Worm (Caenorhabditis elegans) whole organism, dauer: ENCODE data around the gene cyn-6.

Source experiments
- unc-62 ChIP-seq: sonication (generic microtip); optimal IDR thresholded peaks from 2 replicates; lab custom pipeline; 2017; ENCODE audit warnings: missing biosample characterization, missing genetic modification reagents, missing genetic modification characterization

cyn-6 gene

ce11 chrIII:772675-773074 lies 539 bp upstream of the cyn-6 start:
- no peak for TF ChIP-seq unc-62 (GFP tag; lab: Kevin White, UChicago)

- no peak for TF ChIP-seq unc-62 (GFP tag; lab: Kevin White, UChicago)
These were observed 2.2 kb downstream of the cyn-6 start for ce11 chrIII:775443-775842.

ce11 chrIII:778771-779170 lies 5.6 kb downstream of the cyn-6 start, which contains the start of gene alh-11:
alh-11 (minus strand) TSS chrIII:778871.
- no peak for TF ChIP-seq unc-62 (GFP tag; lab: Kevin White, UChicago)

ce11 chrIII:782503-782902 lies 9.3 kb downstream of the cyn-6 start:
- no peak for TF ChIP-seq unc-62 (GFP tag; lab: Kevin White, UChicago)

DNA sequence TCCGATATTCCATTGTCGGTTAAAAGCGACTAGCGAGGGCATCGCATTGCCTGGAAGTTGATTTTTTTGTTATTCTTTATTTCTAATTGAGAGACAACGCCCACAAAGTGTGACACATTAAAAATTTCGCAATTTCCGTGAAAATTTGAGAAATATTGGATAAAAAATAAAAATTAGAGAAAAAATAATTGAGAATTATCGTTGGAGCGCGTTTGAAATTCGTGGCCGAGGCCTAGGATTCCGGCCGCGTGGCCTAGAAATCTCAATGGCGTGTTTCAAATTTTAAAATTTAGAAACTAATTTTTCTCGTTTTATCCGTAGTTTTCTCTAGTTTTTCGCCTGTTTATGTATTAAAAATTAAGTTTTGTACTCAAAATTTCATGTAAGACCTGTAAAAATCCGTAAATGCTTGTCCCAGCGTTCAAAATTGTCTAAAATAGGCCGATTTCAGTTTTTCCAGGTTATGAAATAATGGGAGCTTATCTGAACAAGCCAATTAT lies 10.1 kb downstream of the cyn-6 start, which contains the start of the genes dagl-2 and ppm-1.G:
Gene dagl-2 (minus strand): TSS at position 52 of the 500 bp plus-strand sequence.
Gene ppm-1.G (plus strand): TSS at position 450 of the 500 bp plus-strand sequence.
- no peak for TF ChIP-seq unc-62 (GFP tag; lab: Kevin White, UChicago)

ce11 chrIII:789604-790003 lies 16.4 kb downstream of the cyn-6 start:
- no peak for TF ChIP-seq unc-62 (GFP tag; lab: Kevin White, UChicago)

DNA sequence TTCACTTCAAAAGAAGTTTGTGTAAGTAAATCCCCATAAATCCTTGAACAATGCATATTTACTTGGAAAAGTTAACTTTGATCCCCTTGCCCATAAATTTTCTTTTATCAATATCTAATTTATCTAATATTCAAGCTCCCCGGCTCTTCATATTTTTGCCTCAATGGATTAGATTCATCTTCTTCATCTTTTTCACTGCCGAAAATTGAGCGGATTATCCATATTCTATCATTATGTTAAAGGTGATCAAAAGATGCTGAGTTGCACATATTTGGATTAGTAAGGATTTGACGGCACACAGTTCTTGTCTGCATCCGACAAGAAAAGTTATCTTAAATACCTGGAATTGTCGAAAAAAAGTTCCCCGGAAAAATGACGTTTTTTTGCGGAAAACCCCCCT lies 17.4 kb downstream of the cyn-6 start:
- no peak for TF ChIP-seq unc-62 (GFP tag; lab: Kevin White, UChicago)

DNA sequence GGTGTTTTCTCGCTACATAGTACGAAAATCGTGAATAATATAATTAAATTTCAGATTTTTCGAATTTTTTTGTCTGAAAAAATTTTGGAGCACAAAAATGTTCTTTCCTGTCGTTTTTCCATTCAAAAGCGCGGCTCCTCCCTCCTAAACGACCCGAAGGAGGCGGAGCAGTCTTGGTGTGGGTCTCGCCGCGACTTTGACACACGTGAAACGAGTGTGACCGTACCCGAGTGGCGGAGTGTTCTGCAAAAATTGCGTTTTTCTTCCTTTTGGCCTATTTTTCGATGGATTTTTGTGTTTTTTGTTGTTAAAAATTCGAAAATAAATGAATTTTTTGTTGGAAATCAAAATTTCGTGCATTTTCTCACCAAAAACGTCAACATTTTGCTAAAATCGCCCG lies 20.4 kb downstream of the cyn-6 start, which contains the start of gene snt-2:
Gene snt-2 (minus strand): TSS at position 139 of the 400 bp plus-strand sequence.
- no peak for TF ChIP-seq unc-62 (GFP tag; lab: Kevin White, UChicago)

- no peak for TF ChIP-seq unc-62 (GFP tag; lab: Kevin White, UChicago)
These were observed 20.8 kb downstream of the cyn-6 start, which contains the start of gene rps-29 for ce11 chrIII:794000-794399. rps-29 (plus strand) TSS chrIII:794300.

ce11 chrIII:794984-795596 lies 21.9 kb downstream of the cyn-6 start, which contains the start of gene trpp-11:
trpp-11 (plus strand) TSS chrIII:795136.
- no peak for TF ChIP-seq unc-62 (GFP tag; lab: Kevin White, UChicago)

- no peak for TF ChIP-seq unc-62 (GFP tag; lab: Kevin White, UChicago)
These were observed 24.3 kb downstream of the cyn-6 start for ce11 chrIII:797507-797906.

DNA sequence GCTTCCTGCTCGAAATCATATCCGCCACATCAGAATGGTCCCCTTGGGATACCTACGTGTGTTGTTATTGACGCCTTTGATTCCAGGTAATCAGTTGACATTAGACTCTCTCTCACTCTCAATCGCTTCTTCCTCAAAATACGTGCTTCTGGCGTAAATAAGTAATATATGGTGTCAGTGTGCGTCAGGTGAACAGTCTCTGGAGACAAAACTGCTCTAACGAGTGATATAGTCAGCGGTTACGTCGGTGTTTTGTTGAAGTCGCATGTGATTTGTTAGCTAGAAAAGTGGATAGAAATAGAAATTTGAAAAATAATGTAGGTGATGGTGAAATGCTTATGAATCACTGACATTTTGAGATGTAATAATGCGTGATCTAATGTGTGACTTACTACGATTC lies 28.8 kb downstream of the cyn-6 start:
- no peak for TF ChIP-seq unc-62 (GFP tag; lab: Kevin White, UChicago)

- no peak for TF ChIP-seq unc-62 (GFP tag; lab: Kevin White, UChicago)
These were observed 38.3 kb downstream of the cyn-6 start, which contains the start of gene daf-7 for ce11 chrIII:811544-811943. daf-7 (plus strand) TSS chrIII:811844.

ce11 chrIII:815845-816244 lies 42.6 kb downstream of the cyn-6 start, which contains the start of gene dac-1:
dac-1 (plus strand) TSS chrIII:816145.
- no peak for TF ChIP-seq unc-62 (GFP tag; lab: Kevin White, UChicago)

ce11 chrIII:819313-819712 lies 46.1 kb downstream of the cyn-6 start:
- TF ChIP-seq unc-62 (GFP tag; lab: Kevin White, UChicago) = no peak

DNA sequence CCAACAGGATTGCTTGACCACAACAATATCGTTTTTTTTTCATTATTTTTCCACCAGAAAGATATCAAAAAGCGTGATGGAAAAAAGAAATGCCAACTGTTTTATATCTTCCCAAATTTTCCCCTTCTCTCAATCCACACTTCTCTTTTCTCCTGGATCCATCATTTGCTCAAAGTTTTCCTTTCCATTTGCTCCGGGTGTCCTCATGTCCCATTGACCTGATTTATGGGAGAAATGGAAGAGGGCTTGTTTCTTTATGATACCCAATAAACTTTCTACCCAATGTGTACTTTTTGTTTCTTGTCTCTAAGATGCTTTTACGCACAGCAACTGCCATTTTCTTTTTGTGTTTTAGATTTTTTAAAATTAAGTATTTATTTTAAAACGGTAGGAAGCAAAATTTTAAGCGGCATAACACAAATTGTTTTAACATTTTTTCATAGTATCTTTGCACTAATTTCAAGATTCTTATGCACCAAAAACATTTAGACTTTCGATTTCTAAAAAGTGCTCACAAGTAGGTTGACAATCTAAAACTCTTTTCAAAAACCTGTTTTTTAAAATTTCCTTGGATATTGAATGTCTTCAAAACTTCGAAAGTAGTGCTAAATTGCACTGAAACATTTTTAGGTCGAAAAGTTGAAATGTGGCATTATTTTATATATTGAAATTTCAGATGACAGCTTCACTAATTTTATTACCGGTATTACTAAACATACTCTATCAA lies 49.5 kb downstream of the cyn-6 start, which contains the start of gene clec-149:
Gene clec-149 (plus strand): TSS at position 677 of the 727 bp plus-strand sequence.
- TF ChIP-seq unc-62 (GFP tag; lab: Kevin White, UChicago) = no peak
